Worm (Caenorhabditis elegans) whole organism, L4 larva: Measurements from ENCODE around the gene C15H11.1.

Experiments used
- daf-8 ChIP-seq: fragments of 200-800 bp; sonication (Bioruptor generic); IDR thresholded peaks from 2 replicates; pipeline ENCODE4 v1.3.6; 2022; ENCODE audit warnings: missing genetic modification characterization, missing compliant biosample characterization
- mxl-3 ChIP-seq: fragments of 200-800 bp; sonication (Bioruptor generic); optimal IDR thresholded peaks from 2 replicates; lab custom pipeline; 2018; ENCODE audit warnings: mild to moderate bottlenecking, missing genetic modification characterization, missing compliant biosample characterization
- nhr-77 ChIP-seq: fragments of 150-350 bp; optimal IDR thresholded peaks from 2 replicates; lab custom pipeline; 2014; ENCODE audit warnings: missing biosample characterization, missing genetic modification characterization

ce11 chrV:14440841-14441240, 47.2 kb downstream of the C15H11.1 start, which contains the start of gene F23B12.4:
- TF ChIP-seq daf-8 (GFP tag; lab: Robert Waterston, UW) (no peak), nhr-77 (tag; lab: Kevin White, UChicago) (no peak), mxl-3 (GFP tag; lab: Kevin White, UChicago) (no peak)
